Fruit fly (Drosophila melanogaster): ENCODE data around the gene Srx.

Gene Srx

DNA sequence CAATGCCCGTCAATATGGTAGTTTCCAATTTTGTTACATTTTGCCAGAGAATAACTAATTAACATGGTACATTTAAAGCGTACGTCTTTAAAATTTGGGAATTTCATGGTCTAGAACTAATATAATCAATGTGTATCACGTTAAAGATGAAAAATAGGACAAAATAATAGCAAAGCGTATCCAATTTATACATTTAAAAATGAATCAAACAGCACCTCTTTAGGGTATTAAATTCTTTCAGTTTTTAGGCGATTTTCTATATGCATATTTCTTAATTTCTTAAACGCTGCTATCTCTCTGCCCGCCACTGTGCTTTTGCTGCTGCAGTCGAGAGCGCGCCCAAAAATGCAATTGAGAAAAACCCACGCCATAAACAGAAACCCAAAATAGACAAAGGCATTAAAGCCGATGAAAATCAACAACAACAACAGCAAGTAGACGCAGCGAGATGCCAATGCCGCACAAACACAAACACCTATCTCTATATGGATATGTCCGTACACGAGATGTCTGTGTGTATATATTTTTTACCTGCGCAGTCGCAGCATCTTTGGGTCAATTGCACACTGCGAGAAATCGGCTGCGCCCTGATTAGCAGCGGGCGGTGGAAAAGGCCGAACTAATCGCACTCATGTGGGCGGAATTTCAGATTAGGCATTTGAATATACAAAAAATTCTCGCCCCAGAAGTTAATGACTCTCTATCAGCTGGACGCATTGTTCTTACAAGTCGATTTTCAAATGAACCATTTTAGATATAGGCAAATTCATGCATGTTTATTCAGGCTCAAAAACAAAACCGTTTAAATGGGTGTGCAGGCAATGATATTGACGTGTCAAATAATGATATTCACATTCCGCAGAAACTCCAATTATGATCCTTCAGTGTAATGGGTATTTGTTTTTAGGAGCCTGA, 27.4 kb upstream of the Srx start:
- TF ChIP-seq Nf-YB (GFP tag; optimal IDR thresholded peaks at IDR 0.05) (peak; percentile 55), Hmx (GFP tag; optimal IDR thresholded peaks at IDR 0.05) (no peak), nmo (GFP tag; optimal IDR thresholded peaks at IDR 0.05) (peak; percentile 87), Usf (GFP tag; optimal IDR thresholded peaks at IDR 0.05) (peak; percentile 21), Vsx1 (GFP tag; optimal IDR thresholded peaks at IDR 0.05) (peak; percentile 22), pfk (GFP tag; optimal IDR thresholded peaks at IDR 0.05) (no peak), ind (GFP tag; optimal IDR thresholded peaks at IDR 0.05) (no peak), CG14860 (GFP tag; IDR thresholded peaks at IDR 0.05; ENCODE audit: partially characterized antibody) (no peak), CG2199 (GFP tag; IDR thresholded peaks at IDR 0.05) (no peak), org-1 (GFP tag; optimal IDR thresholded peaks at IDR 0.05) (peak; percentile 47), CG8944 (GFP tag; optimal IDR thresholded peaks at IDR 0.05) (peak; percentile 1), sqz (GFP tag; optimal IDR thresholded peaks at IDR 0.05) (peak; percentile 64), CG7357 (GFP tag; IDR thresholded peaks at IDR 0.05) (0 out of 3 replicates have a peak, but pooled peaks have one; percentile 31), CG11723 (GFP tag; optimal IDR thresholded peaks at IDR 0.05) (peak; percentile 40), CG14667 (GFP tag; IDR thresholded peaks at IDR 0.05) (no peak), CG13624 (GFP tag; optimal IDR thresholded peaks at IDR 0.05) (no peak), odd (GFP tag; optimal IDR thresholded peaks at IDR 0.05) (peak; percentile 57), CG6254 (GFP tag; optimal IDR thresholded peaks at IDR 0.05) (peak; percentile 53), TFAM (GFP tag; optimal IDR thresholded peaks at IDR 0.05) (peak; percentile 10), CkIIα-i1 (GFP tag; IDR thresholded peaks at IDR 0.05) (no peak), en (GFP tag; optimal IDR thresholded peaks at IDR 0.05) (peak; percentile 40), Ptx1 (GFP tag; IDR thresholded peaks at IDR 0.05) (0 out of 2 replicates have a peak, but pooled peaks have one; percentile 20), bab2 (GFP tag; optimal IDR thresholded peaks at IDR 0.05) (no peak), seq (GFP tag; IDR thresholded peaks at IDR 0.05) (peak; percentile 14; the same call in 1 of the 2 replicates), MESR4 (GFP tag; optimal IDR thresholded peaks at IDR 0.05) (no peak), CG16863 (GFP tag; optimal IDR thresholded peaks at IDR 0.05) (peak; percentile 40), row (GFP tag; IDR thresholded peaks at IDR 0.05) (no peak; the same call in 1 of the 3 replicates), CG14710 (tag; optimal IDR thresholded peaks at IDR 0.05) (peak; percentile 85), Sry-β (GFP tag; optimal IDR thresholded peaks at IDR 0.05) (no peak), Elba2 (GFP tag; optimal IDR thresholded peaks at IDR 0.05) (no peak), Deaf1 (tag; optimal IDR thresholded peaks at IDR 0.05) (peak; percentile 31), zfh2 (GFP tag; optimal IDR thresholded peaks at IDR 0.05) (no peak), CG30431 (GFP tag; optimal IDR thresholded peaks at IDR 0.05) (peak; percentile 34), CG10543 (GFP tag; optimal IDR thresholded peaks at IDR 0.05) (no peak), Oli (tag; optimal IDR thresholded peaks at IDR 0.05) (peak; percentile 84), Sin3A (optimal IDR thresholded peaks at IDR 0.05) (no peak), CG4328 (GFP tag; optimal IDR thresholded peaks at IDR 0.05) (peak; percentile 18), Ravus (GFP tag; IDR thresholded peaks at IDR 0.05) (no peak), cad (GFP tag; optimal IDR thresholded peaks at IDR 0.05) (peak; percentile 81), CG12769 (tag; optimal IDR thresholded peaks at IDR 0.05) (no peak), CG12155 (GFP tag; optimal IDR thresholded peaks at IDR 0.05) (no peak), Optix (GFP tag; IDR thresholded peaks at IDR 0.05) (no peak), nom (GFP tag; optimal IDR thresholded peaks at IDR 0.05) (peak; percentile 36), CG13287 (GFP tag; IDR thresholded peaks at IDR 0.05; ENCODE audit: partially characterized antibody) (no peak), CG10366 (GFP tag; IDR thresholded peaks at IDR 0.05) (peak; percentile 19; the same call in 1 of the 2 replicates), zf30C (GFP tag; optimal IDR thresholded peaks at IDR 0.05) (peak; percentile 96), lbe (GFP tag; optimal IDR thresholded peaks at IDR 0.05) (no peak), CG11085 (GFP tag; IDR thresholded peaks at IDR 0.05) (no peak), crol (GFP tag; IDR thresholded peaks at IDR 0.05) (no peak)
